Fruit fly (Drosophila melanogaster) whole organism, embryonic: Measurements from ENCODE around the gene fan.
A peak's percentile ranks its signal among the peaks of the same experiment; 100 is the strongest.

Experiments
- ATbp ChIP-seq: fragments of 200-800 bp; sonication (Bioruptor generic); optimal IDR thresholded peaks from 2 replicates; lab custom pipeline; 2017; ENCODE audit warnings: missing biosample characterization, mild to moderate bottlenecking, missing genetic modification characterization, missing genetic modification reagents
- B-H1 ChIP-seq: fragments of 200-800 bp; sonication (Bioruptor generic); IDR thresholded peaks from 3 replicates; pipeline ENCODE4 v1.3.6; 2022; ENCODE audit warnings: missing biosample characterization, missing genetic modification characterization
- B-H2 ChIP-seq: fragments of 200-800 bp; sonication (Bioruptor generic); optimal IDR thresholded peaks from 2 replicates; lab custom pipeline; 2018; ENCODE audit warnings: missing biosample characterization, mild to moderate bottlenecking, missing genetic modification characterization
- BEAF-32 ChIP-seq: fragments of 200-800 bp; sonication (Bioruptor generic); optimal IDR thresholded peaks from 3 replicates; lab custom pipeline; 2017; ENCODE audit warnings: missing biosample characterization, missing genetic modification characterization, mild to moderate bottlenecking, moderate library complexity, missing genetic modification reagents
- Bteb2 ChIP-seq: fragments of 200-800 bp; sonication (Bioruptor generic); optimal IDR thresholded peaks from 2 replicates; lab custom pipeline; 2016; ENCODE audit warnings: missing biosample characterization, missing genetic modification characterization
- CG10274 ChIP-seq: fragments of 200-800 bp; sonication (Bioruptor generic); optimal IDR thresholded peaks from 3 replicates; lab custom pipeline; 2017; ENCODE audit warnings: missing biosample characterization, mild to moderate bottlenecking, missing genetic modification characterization
- CG10543 ChIP-seq: fragments of 200-800 bp; sonication (Bioruptor generic); optimal IDR thresholded peaks from 3 replicates; lab custom pipeline; 2017; ENCODE audit warnings: missing biosample characterization, mild to moderate bottlenecking, missing genetic modification characterization, moderate library complexity
- CG10565 ChIP-seq: fragments of 200-800 bp; sonication (Bioruptor generic); optimal IDR thresholded peaks from 3 replicates; lab custom pipeline; 2016; ENCODE audit warnings: missing biosample characterization, mild to moderate bottlenecking, missing genetic modification characterization
- CG12104 ChIP-seq: fragments of 200-800 bp; sonication (Bioruptor generic); optimal IDR thresholded peaks from 3 replicates; lab custom pipeline; 2016; ENCODE audit warnings: missing biosample characterization, missing genetic modification characterization
- CG12299 ChIP-seq: fragments of 200-800 bp; sonication (Bioruptor generic); optimal IDR thresholded peaks from 2 replicates; lab custom pipeline; 2018; ENCODE audit warnings: missing biosample characterization, mild to moderate bottlenecking, missing genetic modification characterization
- CG13296 ChIP-seq: fragments of 200-800 bp; sonication (Bioruptor generic); optimal IDR thresholded peaks from 3 replicates; lab custom pipeline; 2018; ENCODE audit warnings: missing biosample characterization, mild to moderate bottlenecking, missing genetic modification characterization
- CG14050 ChIP-seq: fragments of 200-800 bp; sonication (Bioruptor generic); IDR thresholded peaks from 3 replicates; pipeline ENCODE4 v1.3.6; 2022; ENCODE audit warnings: missing biosample characterization, missing genetic modification characterization
- CG14860 ChIP-seq: fragments of 200-800 bp; sonication (Bioruptor generic); IDR thresholded peaks from 3 replicates; pipeline ENCODE4 v1.3.6; 2022; ENCODE audit warnings: missing biosample characterization, missing genetic modification characterization; ENCODE audit not compliant: partially characterized antibody
- CG1603 ChIP-seq: fragments of 200-800 bp; sonication (Bioruptor generic); optimal IDR thresholded peaks from 2 replicates; lab custom pipeline; 2019; ENCODE audit warnings: missing biosample characterization, mild to moderate bottlenecking, missing genetic modification characterization, moderate library complexity
- CG17568 ChIP-seq: fragments of 200-800 bp; sonication (Bioruptor generic); optimal IDR thresholded peaks from 2 replicates; lab custom pipeline; 2018; ENCODE audit warnings: missing biosample characterization, mild to moderate bottlenecking, missing genetic modification characterization, moderate library complexity
- CG17829 ChIP-seq: fragments of 200-800 bp; optimal IDR thresholded peaks from 2 replicates; lab custom pipeline; 2019; ENCODE audit warnings: missing biosample characterization, mild to moderate bottlenecking, missing genetic modification characterization, moderate library complexity
- CG2202 ChIP-seq: fragments of 200-800 bp; sonication (Bioruptor generic); optimal IDR thresholded peaks from 2 replicates; lab custom pipeline; 2018; ENCODE audit warnings: missing biosample characterization, mild to moderate bottlenecking, missing genetic modification characterization
- CG3163 ChIP-seq: fragments of 200-800 bp; sonication (Bioruptor generic); optimal IDR thresholded peaks from 3 replicates; lab custom pipeline; 2016; ENCODE audit warnings: missing biosample characterization, missing genetic modification characterization
- CG33213 ChIP-seq: fragments of 200-800 bp; sonication (Bioruptor generic); optimal IDR thresholded peaks from 3 replicates; lab custom pipeline; 2016; ENCODE audit warnings: missing biosample characterization, missing genetic modification characterization
- CG6654 ChIP-seq: fragments of 200-800 bp; sonication (Bioruptor generic); optimal IDR thresholded peaks from 2 replicates; lab custom pipeline; 2017; ENCODE audit warnings: missing biosample characterization, mild to moderate bottlenecking, missing genetic modification characterization
- CG8765 ChIP-seq: fragments of 200-800 bp; sonication (Bioruptor generic); IDR thresholded peaks from 2 replicates; pipeline ENCODE4 v1.3.6; 2022; ENCODE audit warnings: missing biosample characterization, missing genetic modification characterization
- CkIIα-i1 ChIP-seq: fragments of 200-800 bp; sonication (Bioruptor generic); IDR thresholded peaks from 2 replicates; pipeline ENCODE4 v1.3.6; 2022; ENCODE audit warnings: missing biosample characterization, missing genetic modification characterization
- Ets65A ChIP-seq: fragments of 200-800 bp; sonication (Bioruptor generic); peaks from one replicate; lab custom pipeline; 2016; ENCODE audit warnings: missing biosample characterization, missing genetic modification characterization
- Hr78 ChIP-seq, 2 experiments: fragments of 200-800 bp in 1 of 2; fragments of >200 bp in 1 of 2; sonication (Bioruptor generic) in 1 of 2; optimal IDR thresholded peaks; 2 replicates each; lab custom pipeline; 2017 to 2019; ENCODE audit warnings: missing biosample characterization in 2 of 2, missing genetic modification characterization in 2 of 2, mild to moderate bottlenecking in 1 of 2, moderate library complexity in 1 of 2
- Med ChIP-seq: fragments of 200-800 bp; sonication (Bioruptor generic); peaks from one replicate; lab custom pipeline; 2016; ENCODE audit warnings: missing biosample characterization, missing genetic modification characterization, mild to moderate bottlenecking, inconsistent platforms, moderate library complexity
- Oli ChIP-seq: fragments of 200-800 bp; sonication (Bioruptor generic); optimal IDR thresholded peaks from 2 replicates; lab custom pipeline; 2018; ENCODE audit warnings: missing biosample characterization, mild to moderate bottlenecking, missing genetic modification characterization, moderate library complexity
- Six4 ChIP-seq: fragments of 200-800 bp; sonication (Bioruptor generic); optimal IDR thresholded peaks from 2 replicates; lab custom pipeline; 2016; ENCODE audit warnings: missing biosample characterization, missing genetic modification characterization
- Ssrp ChIP-seq: fragments of 200-800 bp; sonication (Bioruptor generic); optimal IDR thresholded peaks from 2 replicates; lab custom pipeline; 2018; ENCODE audit warnings: missing biosample characterization, mild to moderate bottlenecking, missing genetic modification characterization, moderate library complexity
- TFAM ChIP-seq: fragments of 200-800 bp; sonication (Bioruptor generic); optimal IDR thresholded peaks from 2 replicates; lab custom pipeline; 2017; ENCODE audit warnings: missing biosample characterization, missing genetic modification characterization, inconsistent platforms
- Taf1 ChIP-seq: fragments of 200-800 bp; sonication (Bioruptor generic); IDR thresholded peaks from 2 replicates; pipeline ENCODE4 v1.3.6; 2022; ENCODE audit warnings: missing biosample characterization, missing genetic modification characterization
- Usf ChIP-seq: fragments of 200-800 bp; sonication (Bioruptor generic); optimal IDR thresholded peaks from 2 replicates; lab custom pipeline; 2017; ENCODE audit warnings: missing genotype, missing biosample characterization, missing genetic modification characterization
- abd-A ChIP-seq: fragments of 200-800 bp; sonication (Bioruptor generic); optimal IDR thresholded peaks from 3 replicates; lab custom pipeline; 2019; ENCODE audit warnings: missing biosample characterization, mild to moderate bottlenecking, missing genetic modification characterization, moderate library complexity
- bcd ChIP-seq: fragments of 200-800 bp; sonication (Bioruptor generic); optimal IDR thresholded peaks from 2 replicates; lab custom pipeline; 2017; ENCODE audit warnings: missing biosample characterization, mild to moderate bottlenecking, missing genetic modification characterization
- bsh ChIP-seq, 2 experiments: fragments of 200-800 bp; sonication (Bioruptor generic); optimal IDR thresholded peaks; 2 replicates each; lab custom pipeline; 2017 to 2018; ENCODE audit warnings: mild to moderate bottlenecking in 2 of 2, missing biosample characterization in 2 of 2, missing genetic modification characterization in 2 of 2, moderate library complexity in 1 of 2
- chinmo ChIP-seq: fragments of 200-800 bp; sonication (Bioruptor generic); IDR thresholded peaks from 4 replicates; pipeline ENCODE4 v1.3.6; 2022; ENCODE audit warnings: missing biosample characterization, missing genetic modification characterization; ENCODE audit not compliant: partially characterized antibody
- da ChIP-seq: fragments of 200-800 bp; sonication (Bioruptor generic); optimal IDR thresholded peaks from 2 replicates; lab custom pipeline; 2016; ENCODE audit warnings: missing biosample characterization, missing genetic modification characterization
- dimm ChIP-seq: fragments of 200-800 bp; sonication (Bioruptor generic); IDR thresholded peaks from 2 replicates; pipeline ENCODE4 v1.3.6; 2022; ENCODE audit warnings: missing biosample characterization, missing genetic modification characterization
- fu2 ChIP-seq: fragments of 200-800 bp; sonication (Bioruptor generic); optimal IDR thresholded peaks from 2 replicates; lab custom pipeline; 2016; ENCODE audit warnings: missing biosample characterization, missing genetic modification characterization
- mld ChIP-seq: fragments of 200-800 bp; sonication (Bioruptor generic); IDR thresholded peaks from 3 replicates; pipeline ENCODE4 v1.3.6; 2022; ENCODE audit warnings: missing biosample characterization, missing genetic modification characterization; ENCODE audit not compliant: partially characterized antibody
- nau ChIP-seq: fragments of 200-800 bp; sonication (Bioruptor generic); optimal IDR thresholded peaks from 3 replicates; lab custom pipeline; 2017; ENCODE audit warnings: missing biosample characterization, mild to moderate bottlenecking, missing genetic modification characterization, missing genetic modification reagents
- nerfin-2 ChIP-seq: fragments of 200-800 bp; sonication (Bioruptor generic); IDR thresholded peaks from 2 replicates; pipeline ENCODE4 v1.3.6; 2022; ENCODE audit warnings: missing biosample characterization, missing genetic modification characterization; ENCODE audit not compliant: partially characterized antibody
- nom ChIP-seq: fragments of 200-800 bp; sonication (Bioruptor generic); optimal IDR thresholded peaks from 2 replicates; lab custom pipeline; 2017; ENCODE audit warnings: missing biosample characterization, missing genetic modification characterization, mild to moderate bottlenecking, moderate library complexity, missing genetic modification reagents
- peb ChIP-seq: fragments of 200-800 bp; sonication (Bioruptor generic); IDR thresholded peaks from 2 replicates; pipeline ENCODE4 v1.3.6; 2022; ENCODE audit warnings: missing biosample characterization, missing genetic modification characterization
- pnt ChIP-seq: fragments of 200-800 bp; sonication (Bioruptor generic); optimal IDR thresholded peaks from 3 replicates; lab custom pipeline; 2016; ENCODE audit warnings: missing biosample characterization, missing genetic modification characterization
- sd ChIP-seq: fragments of 200-800 bp; sonication (Bioruptor generic); optimal IDR thresholded peaks from 3 replicates; lab custom pipeline; 2018; ENCODE audit warnings: missing biosample characterization, mild to moderate bottlenecking, missing genetic modification characterization, moderate library complexity
- slbo ChIP-seq: fragments of 200-800 bp; sonication (Bioruptor generic); IDR thresholded peaks from 2 replicates; pipeline ENCODE4 v1.3.6; 2022; ENCODE audit warnings: missing biosample characterization, missing genetic modification characterization
- vvl ChIP-seq: fragments of 200-800 bp; sonication (Bioruptor generic); IDR thresholded peaks from 2 replicates; pipeline ENCODE4 v1.3.6; 2022; ENCODE audit warnings: missing biosample characterization, missing genetic modification characterization
- zfh1 ChIP-seq: fragments of 200-800 bp; sonication (Bioruptor generic); IDR thresholded peaks from 3 replicates; pipeline ENCODE4 v1.3.6; 2022; ENCODE audit warnings: missing biosample characterization, missing genetic modification characterization

Gene fan

DNA sequence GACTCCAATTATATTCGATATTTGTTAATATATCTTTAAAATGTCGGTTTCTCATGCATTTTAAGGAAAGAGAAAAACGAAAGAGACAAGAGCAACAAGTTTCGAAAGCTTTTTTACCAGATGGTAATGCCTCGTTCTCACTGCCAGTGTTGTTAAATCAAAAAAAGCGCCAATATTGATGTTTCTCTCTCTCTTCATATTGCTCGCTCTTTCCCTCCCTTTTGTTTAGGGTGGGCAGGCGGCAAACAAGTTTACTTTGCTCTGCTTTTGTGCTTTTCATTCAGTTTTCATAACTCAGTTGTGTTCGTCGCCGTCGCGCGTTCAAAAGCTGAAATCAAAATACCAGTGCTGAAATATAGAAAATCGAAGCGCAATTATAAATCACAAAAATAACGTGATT is 27.1 kb upstream of the fan start (continued):
- TF ChIP-seq TFAM (GFP tag; lab: Kevin White, UChicago) (no peak), B-H2 (GFP tag; lab: Kevin White, UChicago) (peak; percentile 79), Usf (GFP tag; lab: Kevin White, UChicago) (no peak), Ets65A (GFP tag; lab: Kevin White, UChicago) (no peak), CG13296 (GFP tag; lab: Kevin White, UChicago) (peak; percentile 64), Med (peak; percentile 95), Hr78 (GFP tag; optimal IDR thresholded peaks at IDR 0.05; lab: Kevin White, UChicago) (no peak), slbo (no peak), B-H1 (GFP tag; lab: Robert Waterston, UW) (no peak; the same call in 2 of the 3 replicates), Oli (tag; lab: Kevin White, UChicago) (no peak), dimm (GFP tag; lab: Robert Waterston, UW) (no peak), CG14050 (no peak; the same call in 2 of the 3 replicates), pnt (GFP tag; lab: Kevin White, UChicago) (no peak), bsh (GFP tag; optimal IDR thresholded peaks at IDR 0.05; lab: Kevin White, UChicago) (peak in 1 of 2 experiments; percentile 20), BEAF-32 (GFP tag; lab: Kevin White, UChicago) (no peak), Taf1 (GFP tag; lab: Robert Waterston, UW) (no peak), CG6654 (no peak), CG8765 (GFP tag; lab: Robert Waterston, UW) (no peak), CG17568 (GFP tag; lab: Kevin White, UChicago) (peak; percentile 77), CG33213 (no peak), mld (GFP tag; lab: Robert Waterston, UW) (no peak), fu2 (GFP tag; lab: Kevin White, UChicago) (no peak)
- TF ChIP-seq, all 482 proteins: peak for 175

DNA sequence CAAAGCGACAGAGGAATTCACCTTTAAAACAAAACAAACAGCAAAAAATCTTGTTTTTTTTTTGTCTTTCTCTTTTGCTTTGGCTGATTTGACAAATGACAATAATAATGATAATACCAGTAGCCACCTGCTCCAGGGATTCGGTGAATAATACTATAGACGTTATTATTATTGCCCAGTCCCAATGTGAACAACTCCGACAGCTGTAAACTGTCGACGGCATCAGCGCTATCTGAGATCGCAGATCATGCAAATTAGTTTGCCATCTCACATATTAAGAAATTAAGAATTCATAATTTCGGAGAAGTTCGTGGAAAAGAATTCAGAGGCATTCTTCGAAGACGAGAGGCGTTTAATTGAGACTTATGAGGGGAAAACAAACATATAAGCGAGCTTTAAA is 22.7 kb upstream of the fan start:
- TF ChIP-seq Med, result peak; percentile 41
- TF ChIP-seq sd (tag; lab: Kevin White, UChicago), result peak; percentile 69
- TF ChIP-seq abd-A (tag; lab: Kevin White, UChicago), result peak; percentile 24
- TF ChIP-seq chinmo (GFP tag; lab: Robert Waterston, UW), result 0 out of 4 replicates have a peak, but pooled peaks have one; percentile 74
- TF ChIP-seq da (GFP tag; lab: Kevin White, UChicago), result no peak
- TF ChIP-seq bcd, result no peak
- 0 out of 2 replicates have a peak, but pooled peaks have one; percentile 25 for TF ChIP-seq vvl

DNA sequence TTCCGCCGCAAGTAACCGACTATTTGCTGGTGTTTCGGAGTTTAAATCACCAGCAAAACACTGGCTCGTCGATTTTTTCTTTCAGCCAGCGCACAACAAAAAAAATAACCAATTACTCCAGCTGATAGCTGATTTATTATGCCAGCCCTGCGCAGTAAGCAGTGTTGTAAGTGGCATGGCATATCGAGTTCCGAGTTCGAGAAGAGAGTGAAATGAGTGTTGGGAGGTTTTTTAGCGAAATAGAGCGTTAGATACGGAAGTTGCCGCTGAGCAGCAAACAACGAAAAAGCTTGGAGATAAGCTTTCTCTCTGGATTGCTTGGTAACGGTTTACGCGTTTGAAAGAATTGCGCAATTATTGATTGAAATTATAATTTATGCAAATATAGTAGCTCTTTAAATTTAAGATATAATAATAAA is 17.3 kb upstream of the fan start, which contains the start of gene CG7565:
TSS of gene CG7565 (minus strand) at position 137 of the 419 bp plus-strand sequence.
- TF ChIP-seq peb (GFP tag; lab: Robert Waterston, UW), result no peak
- TF ChIP-seq Six4, result no peak
- no peak for TF ChIP-seq Ssrp (tag; lab: Kevin White, UChicago)
- TF ChIP-seq Bteb2 (GFP tag; lab: Kevin White, UChicago), result peak; percentile 53
- TF ChIP-seq nau (GFP tag; lab: Kevin White, UChicago), result peak; percentile 49
- TF ChIP-seq CG12299, result peak; percentile 12
- peak; percentile 66 for TF ChIP-seq CG3163 (GFP tag; lab: Kevin White, UChicago)
- TF ChIP-seq CkIIα-i1, result no peak
- TF ChIP-seq CG17829 (tag; lab: Kevin White, UChicago), result peak; percentile 42
- TF ChIP-seq nerfin-2 (GFP tag; lab: Robert Waterston, UW), result no peak
- TF ChIP-seq CG2202 (tag; lab: Kevin White, UChicago), result no peak
- TF ChIP-seq zfh1 (GFP tag; lab: Robert Waterston, UW), result peak; percentile 21; the same call in 1 of the 3 replicates
- no peak for TF ChIP-seq CG10565 (GFP tag; lab: Kevin White, UChicago)
- peak; percentile 32 for TF ChIP-seq CG10543 (GFP tag; lab: Kevin White, UChicago)
- TF ChIP-seq CG14860 (GFP tag; lab: Robert Waterston, UW), result no peak
- peak; percentile 11 for TF ChIP-seq CG12104 (GFP tag; lab: Kevin White, UChicago)
- TF ChIP-seq nom, result no peak
- peak; percentile 69 for TF ChIP-seq CG1603 (tag; lab: Kevin White, UChicago)
- TF ChIP-seq fu2 (GFP tag; lab: Kevin White, UChicago), result peak; percentile 23
- TF ChIP-seq ATbp, result no peak
- no peak for TF ChIP-seq CG10274 (GFP tag; lab: Kevin White, UChicago)
